Worm (Caenorhabditis elegans) whole organism, L4 larva: ENCODE measurements around the gene fil-2.

Experiments used
- ceh-82 ChIP-seq: sonication (generic microtip); optimal IDR thresholded peaks from 2 replicates; lab custom pipeline; 2017; ENCODE audit warnings: missing biosample characterization, missing genetic modification characterization
- dmd-6 ChIP-seq: fragments of 200-800 bp; sonication (Bioruptor generic); IDR thresholded peaks from 2 replicates; pipeline ENCODE4 v1.3.6; 2022; ENCODE audit warnings: missing genetic modification reagents, missing genetic modification characterization, missing compliant biosample characterization
- fos-1 ChIP-seq: fragments of 150-350 bp; optimal IDR thresholded peaks from 2 replicates; lab custom pipeline; 2014; ENCODE audit warnings: missing biosample characterization, missing genetic modification characterization

ce11 chrV:6268961-6269360 lies 9.9 kb upstream of the fil-2 start:
- no peak for TF ChIP-seq dmd-6 (GFP tag; lab: Robert Waterston, UW)
- no peak for TF ChIP-seq fos-1 (tag; lab: Kevin White, UChicago)
- no peak for TF ChIP-seq ceh-82
